Worm (Caenorhabditis elegans) whole organism, midembryonic: ENCODE results near the gene eppl-1.

Experiments
- T22C8.4 ChIP-seq: fragments of 200-800 bp; sonication (Bioruptor generic); IDR thresholded peaks from 2 replicates; pipeline ENCODE4 v1.3.6; 2022; ENCODE audit warnings: missing genetic modification characterization, missing compliant biosample characterization
- klf-2 ChIP-seq: fragments of 200-800 bp; sonication (Bioruptor generic); conservative IDR thresholded peaks from 2 replicates; pipeline ENCODE4 v1.3.6; 2022; ENCODE audit warnings: missing genetic modification reagents, missing genetic modification characterization, missing compliant biosample characterization
- ref-1 ChIP-seq: fragments of 200-800 bp; sonication (Bioruptor generic); conservative IDR thresholded peaks from 2 replicates; pipeline ENCODE4 v1.3.6; 2022; ENCODE audit warnings: missing genetic modification reagents, missing genetic modification characterization, missing compliant biosample characterization
- tab-1 ChIP-seq: fragments of 200-800 bp; sonication (Bioruptor generic); IDR thresholded peaks from 2 replicates; pipeline ENCODE4 v1.3.6; 2022; ENCODE audit warnings: missing genetic modification characterization, missing compliant biosample characterization
- ztf-29 ChIP-seq: fragments of 200-800 bp; sonication (Bioruptor generic); IDR thresholded peaks from 2 replicates; pipeline ENCODE4 v1.3.6; 2022; ENCODE audit warnings: missing genetic modification reagents, missing genetic modification characterization, missing compliant biosample characterization

DNA sequence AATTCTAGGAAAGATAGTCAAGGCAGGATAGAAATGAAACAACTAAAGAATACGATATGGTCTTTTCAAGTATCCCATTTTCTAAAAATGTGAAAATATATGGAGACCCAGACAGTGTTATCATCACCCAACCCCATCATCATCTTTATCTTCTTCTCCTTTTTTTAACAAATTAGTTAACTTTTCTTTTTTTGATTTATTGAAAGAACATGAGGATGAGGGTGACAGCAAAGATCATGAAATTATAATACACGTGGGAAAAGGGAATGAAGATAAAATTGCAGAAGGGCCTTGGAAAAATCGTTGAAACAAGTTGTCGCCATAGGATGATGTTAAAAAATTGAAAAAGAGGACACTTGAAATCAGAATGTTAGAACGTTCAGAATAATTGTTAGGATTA, 12.6 kb upstream of the eppl-1 start:
- no peak for TF ChIP-seq T22C8.4 (GFP tag; lab: Robert Waterston, UW)
- no peak for TF ChIP-seq ref-1
- TF ChIP-seq ztf-29 = no peak
- no peak for TF ChIP-seq klf-2
- no peak for TF ChIP-seq tab-1 (GFP tag; lab: Robert Waterston, UW)
